Fruit fly (Drosophila melanogaster): ENCODE data around the gene MED20.

MED20 gene

DNA sequence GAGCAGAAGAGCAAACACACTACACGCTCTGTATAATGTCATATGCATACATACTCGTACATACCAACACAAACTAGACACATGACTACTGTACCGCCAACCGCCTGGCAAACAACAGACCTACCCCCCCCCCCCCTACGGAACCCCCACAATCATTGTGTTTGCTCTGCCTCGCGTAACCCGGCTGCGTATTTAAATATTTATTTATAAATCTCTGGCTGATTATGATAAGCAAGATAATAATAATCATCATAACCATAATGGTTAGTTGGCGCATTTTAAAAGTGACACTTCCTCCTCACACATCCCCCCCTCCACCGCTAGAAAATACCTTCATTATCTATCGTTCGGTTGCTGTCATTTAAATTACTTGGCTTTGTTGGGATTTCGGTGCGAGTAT lies 24.8 kb upstream of the MED20 start (continued):
- no peak for TF ChIP-seq chn (GFP tag; optimal IDR thresholded peaks at IDR 0.05)
- TF ChIP-seq CG10979 (tag; optimal IDR thresholded peaks at IDR 0.05), result no peak
- no peak for TF ChIP-seq CG12744 (GFP tag; optimal IDR thresholded peaks at IDR 0.05)
- no peak for TF ChIP-seq klu (GFP tag; IDR thresholded peaks at IDR 0.05)
- 0 out of 2 replicates have a peak, but pooled peaks have one; percentile 21 for TF ChIP-seq CG11247 (GFP tag; IDR thresholded peaks at IDR 0.05)
- TF ChIP-seq scrt (GFP tag; optimal IDR thresholded peaks at IDR 0.05), result peak; percentile 60
- TF ChIP-seq Doc2 (GFP tag; IDR thresholded peaks at IDR 0.05), result no peak
- TF ChIP-seq CG2889 (GFP tag; IDR thresholded peaks at IDR 0.05), result no peak
- TF ChIP-seq Ssrp (tag; optimal IDR thresholded peaks at IDR 0.05), result no peak
- no peak for TF ChIP-seq CG5245 (GFP tag; optimal IDR thresholded peaks at IDR 0.05)
- TF ChIP-seq Hr3 (GFP tag; optimal IDR thresholded peaks at IDR 0.05), result no peak
- peak; percentile 56 for TF ChIP-seq CG17359 (tag; optimal IDR thresholded peaks at IDR 0.05)
- TF ChIP-seq CG34224 (GFP tag; IDR thresholded peaks at IDR 0.05; ENCODE audit: partially characterized antibody), result no peak
- TF ChIP-seq danr (GFP tag; IDR thresholded peaks at IDR 0.05), result no peak
- TF ChIP-seq Kr (GFP tag; optimal IDR thresholded peaks at IDR 0.05), result no peak
- no peak for TF ChIP-seq CG14050 (GFP tag; IDR thresholded peaks at IDR 0.05)
- no peak for TF ChIP-seq emc (GFP tag; optimal IDR thresholded peaks at IDR 0.05)
- TF ChIP-seq CG18476 (GFP tag; optimal IDR thresholded peaks at IDR 0.05), result peak; percentile 27
- peak; percentile 61 for TF ChIP-seq CG3407 (GFP tag; optimal IDR thresholded peaks at IDR 0.05)
- peak; percentile 53; the same call in 1 of the 2 replicates for TF ChIP-seq Awh (GFP tag; IDR thresholded peaks at IDR 0.05)
- TF ChIP-seq knrl (GFP tag; IDR thresholded peaks at IDR 0.05; ENCODE audit: partially characterized antibody), result no peak
- no peak for TF ChIP-seq lbe (GFP tag; optimal IDR thresholded peaks at IDR 0.05)
- peak; percentile 52 for TF ChIP-seq CG10147 (GFP tag; optimal IDR thresholded peaks at IDR 0.05)
- TF ChIP-seq gfzf (GFP tag; optimal IDR thresholded peaks at IDR 0.05), result no peak
- TF ChIP-seq CG2875 (GFP tag; optimal IDR thresholded peaks at IDR 0.05), result peak; percentile 65
- TF ChIP-seq Gsc (GFP tag; IDR thresholded peaks at IDR 0.05), result no peak
- TF ChIP-seq CG12071 (GFP tag; optimal IDR thresholded peaks at IDR 0.05), result peak; percentile 78
- TF ChIP-seq CG12104 (GFP tag; optimal IDR thresholded peaks at IDR 0.05), result peak; percentile 55
- TF ChIP-seq dan (GFP tag; IDR thresholded peaks at IDR 0.05), result no peak
- peak; percentile 87 for TF ChIP-seq sd (tag; optimal IDR thresholded peaks at IDR 0.05)
- TF ChIP-seq nmo (GFP tag; optimal IDR thresholded peaks at IDR 0.05), result peak; percentile 10
- no peak for TF ChIP-seq Elba2 (GFP tag; optimal IDR thresholded peaks at IDR 0.05)
- TF ChIP-seq CG17802 (tag; optimal IDR thresholded peaks at IDR 0.05), result no peak
- no peak for TF ChIP-seq Mad (GFP tag; optimal IDR thresholded peaks at IDR 0.05)
- TF ChIP-seq CG11085 (GFP tag; IDR thresholded peaks at IDR 0.05), result no peak
- peak; percentile 77 for TF ChIP-seq CG18599 (GFP tag; optimal IDR thresholded peaks at IDR 0.05)
- TF ChIP-seq CG7987 (GFP tag; optimal IDR thresholded peaks at IDR 0.05), result peak; percentile 83
- TF ChIP-seq gsb-n (tag; optimal IDR thresholded peaks at IDR 0.05), result peak; percentile 54
- TF ChIP-seq jing (GFP tag; optimal IDR thresholded peaks at IDR 0.05), result no peak
- no peak for TF ChIP-seq hbn (GFP tag; IDR thresholded peaks at IDR 0.05; ENCODE audit: partially characterized antibody)
- peak; percentile 68 for TF ChIP-seq Fer3 (tag; optimal IDR thresholded peaks at IDR 0.05)
- no peak for TF ChIP-seq CG16815 (GFP tag; optimal IDR thresholded peaks at IDR 0.05)
- peak; percentile 39 for TF ChIP-seq Jarid2 (GFP tag; optimal IDR thresholded peaks at IDR 0.05)
- TF ChIP-seq bbx (GFP tag; IDR thresholded peaks at IDR 0.05; ENCODE audit: partially characterized antibody), result no peak
- peak; percentile 42 for TF ChIP-seq CG7556 (GFP tag; optimal IDR thresholded peaks at IDR 0.05)
- TF ChIP-seq esg (GFP tag; conservative IDR thresholded peaks at IDR 0.05), result no peak
- peak; percentile 37 for TF ChIP-seq CG18011 (GFP tag; optimal IDR thresholded peaks at IDR 0.05)
- peak; percentile 61 for TF ChIP-seq CG10431 (GFP tag; optimal IDR thresholded peaks at IDR 0.05)
- TF ChIP-seq Sry-δ (GFP tag; optimal IDR thresholded peaks at IDR 0.05), result no peak
- no peak for TF ChIP-seq Pdp1 (GFP tag; optimal IDR thresholded peaks at IDR 0.05)

All from whole organism, embryonic.